Fruit fly (Drosophila melanogaster): Measurements from ENCODE around the gene srl.

DNA sequence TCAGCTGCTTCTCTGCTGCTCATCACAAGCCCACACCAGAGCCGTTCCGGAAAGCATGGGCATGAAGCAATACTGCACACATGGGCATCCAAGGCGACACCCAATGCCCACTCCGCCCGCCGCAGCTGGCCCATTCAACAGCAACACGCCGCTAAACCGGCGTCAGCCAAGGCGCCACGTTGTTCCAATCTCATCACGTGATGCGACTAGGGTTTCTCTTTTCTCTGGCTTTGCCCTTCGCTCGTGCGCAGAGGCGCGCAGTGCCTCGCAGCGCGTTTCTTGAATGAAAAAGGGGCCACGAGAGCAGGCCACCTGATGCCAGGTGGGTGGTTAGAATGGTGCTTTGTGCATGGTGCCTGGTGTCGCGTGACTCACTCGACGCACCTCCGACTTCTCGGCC, 20.1 kb upstream of the srl start:
- no peak for TF ChIP-seq D1 (tag; optimal IDR thresholded peaks at IDR 0.05)
- TF ChIP-seq CG13204 (GFP tag; optimal IDR thresholded peaks at IDR 0.05): peak; percentile 52
- no peak for TF ChIP-seq Pif1B (GFP tag; optimal IDR thresholded peaks at IDR 0.05)
- no peak for TF ChIP-seq gl (tag; optimal IDR thresholded peaks at IDR 0.05)
- TF ChIP-seq CG4496 (GFP tag; IDR thresholded peaks at IDR 0.05): no peak
- TF ChIP-seq rn (GFP tag; IDR thresholded peaks at IDR 0.05): no peak
- no peak for TF ChIP-seq CG17806 (tag; optimal IDR thresholded peaks at IDR 0.05)
- TF ChIP-seq CG14655 (GFP tag; optimal IDR thresholded peaks at IDR 0.05): no peak
